Worm (Caenorhabditis elegans) whole organism, early embryonic: Measurements from ENCODE around the gene cyp-13A7.

Experiments
- B0310.2 ChIP-seq: sonication (generic microtip); optimal IDR thresholded peaks from 2 replicates; lab custom pipeline; 2016; ENCODE audit warnings: mild to moderate bottlenecking, missing genetic modification characterization, missing compliant biosample characterization
- F13C5.2 ChIP-seq: sonication (generic microtip); optimal IDR thresholded peaks from 2 replicates; lab custom pipeline; 2017; ENCODE audit warnings: mild to moderate bottlenecking, missing genetic modification characterization, inconsistent platforms, missing compliant biosample characterization
- aly-1 ChIP-seq: sonication (generic microtip); optimal IDR thresholded peaks from 2 replicates; lab custom pipeline; 2016; ENCODE audit warnings: missing genetic modification characterization, missing compliant biosample characterization
- ama-1 ChIP-seq: fragments of 150-350 bp; optimal IDR thresholded peaks from 2 replicates; lab custom pipeline; 2014
- ceh-13 ChIP-seq: fragments of 200-800 bp; sonication (Bioruptor generic); optimal IDR thresholded peaks from 2 replicates; lab custom pipeline; 2018; ENCODE audit warnings: mild to moderate bottlenecking, missing genetic modification characterization, missing compliant biosample characterization
- ceh-36 ChIP-seq: sonication (generic microtip); optimal IDR thresholded peaks from 2 replicates; lab custom pipeline; 2016; ENCODE audit warnings: missing genetic modification characterization, inconsistent platforms, missing compliant biosample characterization
- ets-7 ChIP-seq: sonication (generic microtip); optimal IDR thresholded peaks from 2 replicates; lab custom pipeline; 2016; ENCODE audit warnings: missing genotype, missing genetic modification characterization, missing compliant biosample characterization
- flt-1 ChIP-seq: fragments of 200-800 bp; sonication (Bioruptor generic); IDR thresholded peaks from 2 replicates; pipeline ENCODE4 v1.3.6; 2022; ENCODE audit warnings: missing genetic modification characterization, missing compliant biosample characterization
- hmbx-1 ChIP-seq: sonication (generic microtip); optimal IDR thresholded peaks from 2 replicates; lab custom pipeline; 2016; ENCODE audit warnings: mild to moderate bottlenecking, missing genetic modification characterization, missing compliant biosample characterization
- hmg-4 ChIP-seq: fragments of 200-800 bp; sonication (Bioruptor generic); optimal IDR thresholded peaks from 2 replicates; lab custom pipeline; 2018; ENCODE audit warnings: mild to moderate bottlenecking, missing genetic modification characterization, missing compliant biosample characterization
- hnd-1 ChIP-seq: sonication (generic microtip); optimal IDR thresholded peaks from 2 replicates; lab custom pipeline; 2016; ENCODE audit warnings: missing genetic modification characterization, missing compliant biosample characterization
- pes-1 ChIP-seq: fragments of 200-800 bp; sonication (Bioruptor generic); IDR thresholded peaks from 2 replicates; pipeline ENCODE4 v1.3.6; 2022; ENCODE audit warnings: missing genetic modification reagents, missing genetic modification characterization, missing compliant biosample characterization
- tbx-11 ChIP-seq: fragments of 200-800 bp; sonication (Bioruptor generic); IDR thresholded peaks from 2 replicates; pipeline ENCODE4 v1.3.6; 2022; ENCODE audit warnings: missing genetic modification characterization, missing compliant biosample characterization
- tra-4 ChIP-seq: sonication (generic microtip); optimal IDR thresholded peaks from 2 replicates; lab custom pipeline; 2017; ENCODE audit warnings: missing genetic modification characterization, missing compliant biosample characterization

DNA sequence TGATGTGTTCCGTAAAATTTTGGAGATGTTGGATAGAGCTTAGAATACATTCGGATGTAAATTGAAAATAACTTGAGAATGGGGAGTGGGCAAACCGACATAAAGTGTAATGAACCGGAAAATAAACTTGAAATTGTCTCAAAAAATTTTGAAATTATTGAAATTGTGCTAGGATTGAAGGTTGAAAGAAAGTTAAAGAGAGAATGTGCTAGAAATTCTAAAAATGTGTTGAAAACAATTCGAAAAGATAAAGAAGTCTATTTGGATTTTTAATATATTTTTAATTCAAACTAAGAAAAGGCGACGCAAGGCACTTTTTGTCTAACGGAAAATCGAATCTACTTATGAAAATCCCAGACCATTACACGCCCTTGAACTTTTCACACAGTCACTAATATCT lies 30.4 kb downstream of the cyp-13A7 start, which contains the start of gene ZK938.3:
- no peak for TF ChIP-seq pes-1
- TF ChIP-seq hnd-1 (tag; lab: Kevin White, UChicago) = no peak
- TF ChIP-seq flt-1 = no peak
- TF ChIP-seq ama-1 (lab: Kevin White, UChicago) = no peak
- no peak for TF ChIP-seq aly-1
- TF ChIP-seq B0310.2 (tag; lab: Kevin White, UChicago) = no peak
- no peak for TF ChIP-seq tra-4
- TF ChIP-seq hmg-4 = no peak
- no peak for TF ChIP-seq F13C5.2 (tag; lab: Kevin White, UChicago)
- no peak for TF ChIP-seq hmbx-1
- TF ChIP-seq ets-7 (tag; lab: Kevin White, UChicago) = no peak
- no peak for TF ChIP-seq ceh-13 (GFP tag; lab: Kevin White, UChicago)
- no peak for TF ChIP-seq ceh-36 (tag; lab: Kevin White, UChicago)
- no peak for TF ChIP-seq tbx-11 (GFP tag; lab: Robert Waterston, UW)
